Fruit fly (Drosophila melanogaster): ENCODE data around the gene CanA1.

The CanA1 gene

dm6 chr3R:31062344-31062964 is 23.3 kb downstream of the CanA1 start (continued):
- TF ChIP-seq CG15601 (tag; optimal IDR thresholded peaks at IDR 0.05) (no peak), Myb (GFP tag; optimal IDR thresholded peaks at IDR 0.05) (no peak), CG31224 (GFP tag; IDR thresholded peaks at IDR 0.05) (no peak), CG8765 (GFP tag; IDR thresholded peaks at IDR 0.05) (no peak), jumu (GFP tag; optimal IDR thresholded peaks at IDR 0.05) (no peak), CG13424 (tag; optimal IDR thresholded peaks at IDR 0.05) (no peak), CG11696 (GFP tag; IDR thresholded peaks at IDR 0.05) (no peak), twi (tag; optimal IDR thresholded peaks at IDR 0.05) (no peak), dm (GFP tag; optimal IDR thresholded peaks at IDR 0.05) (no peak), PHDP (tag; optimal IDR thresholded peaks at IDR 0.05) (peak; percentile 23), CG10366 (GFP tag; IDR thresholded peaks at IDR 0.05) (no peak), grn (GFP tag; optimal IDR thresholded peaks at IDR 0.05) (no peak), CG14710 (tag; optimal IDR thresholded peaks at IDR 0.05) (no peak), sr (GFP tag; IDR thresholded peaks at IDR 0.05) (no peak), trem (tag; optimal IDR thresholded peaks at IDR 0.05) (no peak), CG10274 (GFP tag; optimal IDR thresholded peaks at IDR 0.05) (no peak), CG15269 (tag; optimal IDR thresholded peaks at IDR 0.05) (no peak), ranshi (GFP tag; IDR thresholded peaks at IDR 0.05) (no peak), CG30431 (GFP tag; optimal IDR thresholded peaks at IDR 0.05) (no peak), Sin3A (optimal IDR thresholded peaks at IDR 0.05) (no peak), unpg (GFP tag; optimal IDR thresholded peaks at IDR 0.05) (peak; percentile 31), seq (GFP tag; IDR thresholded peaks at IDR 0.05) (no peak), gro (GFP tag; optimal IDR thresholded peaks at IDR 0.05) (no peak), GATAe (GFP tag; conservative IDR thresholded peaks at IDR 0.05) (no peak), Drgx (GFP tag; IDR thresholded peaks at IDR 0.05) (peak; percentile 81), CG11560 (tag; IDR thresholded peaks at IDR 0.05) (no peak), CG6689 (GFP tag; IDR thresholded peaks at IDR 0.05) (0 out of 2 replicates have a peak, but pooled peaks have one; percentile 7), CG30403 (GFP tag; optimal IDR thresholded peaks at IDR 0.05) (no peak), CG13123 (GFP tag; optimal IDR thresholded peaks at IDR 0.05) (no peak), CG4730 (GFP tag; IDR thresholded peaks at IDR 0.05) (no peak), Eip74EF (GFP tag; optimal IDR thresholded peaks at IDR 0.05) (no peak), CG31365 (tag; optimal IDR thresholded peaks at IDR 0.05) (no peak), phol (tag; optimal IDR thresholded peaks at IDR 0.05) (peak; percentile 11), CG6272 (GFP tag; IDR thresholded peaks at IDR 0.05) (no peak), Hand (GFP tag; optimal IDR thresholded peaks at IDR 0.05) (no peak), NC2α (GFP tag; optimal IDR thresholded peaks at IDR 0.05) (no peak), lmd (GFP tag; IDR thresholded peaks at IDR 0.05) (no peak), CG14965 (GFP tag; optimal IDR thresholded peaks at IDR 0.05; ENCODE audit: borderline replicate concordance) (no peak), cad (GFP tag; optimal IDR thresholded peaks at IDR 0.05) (no peak), caup (GFP tag; optimal IDR thresholded peaks at IDR 0.05; ENCODE audit: severe bottlenecking) (no peak), Ssrp (tag; optimal IDR thresholded peaks at IDR 0.05) (no peak), CG31441 (GFP tag; IDR thresholded peaks at IDR 0.05) (no peak), Dll (GFP tag; IDR thresholded peaks at IDR 0.05; ENCODE audit: partially characterized antibody) (no peak), cas (GFP tag; IDR thresholded peaks at IDR 0.05) (no peak), CG6765 (GFP tag; optimal IDR thresholded peaks at IDR 0.05) (no peak), danr (GFP tag; IDR thresholded peaks at IDR 0.05) (no peak), Hr51 (GFP tag; optimal IDR thresholded peaks at IDR 0.05) (no peak), pros (GFP tag; optimal IDR thresholded peaks at IDR 0.05) (no peak), Med (GFP tag) (no peak), sug (tag; optimal IDR thresholded peaks at IDR 0.05) (no peak), Nf-YC (tag; optimal IDR thresholded peaks at IDR 0.05) (peak; percentile 99)

Data from whole organism, embryonic.